Worm (Caenorhabditis elegans) whole organism, L4 larva: ENCODE data around the gene F01F1.11.

Experiments
- F10B5.3 ChIP-seq: sonication (generic microtip); optimal IDR thresholded peaks from 2 replicates; lab custom pipeline; 2016; ENCODE audit warnings: mild to moderate bottlenecking, missing genetic modification characterization, missing compliant biosample characterization
- F26F4.8 ChIP-seq: fragments of 200-800 bp; sonication (Bioruptor generic); conservative IDR thresholded peaks from 2 replicates; pipeline ENCODE4 v1.3.6; 2022; ENCODE audit warnings: missing genetic modification characterization, missing compliant biosample characterization
- F37D6.2 ChIP-seq: sonication (generic microtip); optimal IDR thresholded peaks from 2 replicates; lab custom pipeline; 2016; ENCODE audit warnings: mild to moderate bottlenecking, missing genetic modification characterization, missing compliant biosample characterization
- T26A8.4 ChIP-seq: fragments of 200-800 bp; sonication (Bioruptor generic); IDR thresholded peaks from 2 replicates; pipeline ENCODE4 v1.3.6; 2022; ENCODE audit warnings: missing genetic modification characterization, missing compliant biosample characterization
- Y105C5A.15 ChIP-seq: fragments of 200-800 bp; sonication (Bioruptor generic); IDR thresholded peaks from 2 replicates; pipeline ENCODE4 v1.3.6; 2022; ENCODE audit warnings: missing genetic modification characterization, missing compliant biosample characterization
- Y48G9A.11 ChIP-seq: fragments of 200-800 bp; sonication (Bioruptor generic); IDR thresholded peaks from 2 replicates; pipeline ENCODE4 v1.3.6; 2022; ENCODE audit warnings: missing genetic modification reagents, missing genetic modification characterization, missing compliant biosample characterization
- ceh-28 ChIP-seq: fragments of 150-350 bp; optimal IDR thresholded peaks from 2 replicates; lab custom pipeline; 2014; ENCODE audit warnings: missing biosample characterization, missing genetic modification reagents, missing genetic modification characterization
- ces-1 ChIP-seq: fragments of 150-350 bp; sonication (generic microtip); optimal IDR thresholded peaks from 4 replicates; lab custom pipeline; 2014; ENCODE audit warnings: missing biosample characterization, missing genetic modification reagents, missing genetic modification characterization
- cey-2 ChIP-seq: sonication (generic microtip); optimal IDR thresholded peaks from 3 replicates; lab custom pipeline; 2017; ENCODE audit warnings: missing genetic modification characterization, mild to moderate bottlenecking, missing compliant biosample characterization, antibody characterized with exemption, borderline replicate concordance; ENCODE audit not compliant: insufficient read depth
- ctbp-1 ChIP-seq: fragments of 200-800 bp; sonication (Bioruptor generic); IDR thresholded peaks from 2 replicates; pipeline ENCODE4 v1.3.6; 2022; ENCODE audit warnings: missing genetic modification reagents, missing genetic modification characterization, missing compliant biosample characterization
- daf-12 ChIP-seq: fragments of 150-350 bp; optimal IDR thresholded peaks from 2 replicates; lab custom pipeline; 2014; ENCODE audit warnings: missing biosample characterization, missing genetic modification reagents, missing genetic modification characterization
- daf-16 ChIP-seq, 3 experiments: sonication (generic microtip); optimal IDR thresholded peaks; 2 replicates each; lab custom pipeline; 2016 to 2017; ENCODE audit warnings: missing genetic modification characterization in 3 of 3, missing genetic modification reagents in 3 of 3, mild to moderate bottlenecking in 2 of 3, missing compliant biosample characterization in 2 of 3, missing biosample characterization in 1 of 3, moderate library complexity in 1 of 3
- dmd-6 ChIP-seq: fragments of 200-800 bp; sonication (Bioruptor generic); IDR thresholded peaks from 2 replicates; pipeline ENCODE4 v1.3.6; 2022; ENCODE audit warnings: missing genetic modification reagents, missing genetic modification characterization, missing compliant biosample characterization
- dmd-8 ChIP-seq: fragments of 200-800 bp; sonication (Bioruptor generic); IDR thresholded peaks from 2 replicates; pipeline ENCODE4 v1.3.6; 2022; ENCODE audit warnings: missing genetic modification characterization, missing compliant biosample characterization
- dmd-9 ChIP-seq: fragments of 200-800 bp; sonication (Bioruptor generic); IDR thresholded peaks from 2 replicates; pipeline ENCODE4 v1.3.6; 2022; ENCODE audit warnings: missing genetic modification reagents, missing genetic modification characterization, missing compliant biosample characterization
- dpl-1 ChIP-seq: fragments of 150-350 bp; optimal IDR thresholded peaks from 2 replicates; lab custom pipeline; 2014; ENCODE audit warnings: missing biosample characterization, missing genetic modification reagents, missing genetic modification characterization
- dve-1 ChIP-seq: sonication (generic microtip); optimal IDR thresholded peaks from 2 replicates; lab custom pipeline; 2017; ENCODE audit warnings: antibody characterized with exemption, mild to moderate bottlenecking, missing genetic modification characterization, missing compliant biosample characterization; ENCODE audit not compliant: insufficient read depth
- egl-27 ChIP-seq: sonication (generic microtip); optimal IDR thresholded peaks from 3 replicates; lab custom pipeline; 2017; ENCODE audit warnings: missing biosample characterization, missing genetic modification reagents, missing genetic modification characterization
- egl-43 ChIP-seq: fragments of 200-800 bp; sonication (Bioruptor generic); IDR thresholded peaks from 2 replicates; pipeline ENCODE4 v1.3.6; 2022; ENCODE audit warnings: missing genetic modification reagents, missing genetic modification characterization, missing compliant biosample characterization
- hlh-11 ChIP-seq: fragments of 200-800 bp; sonication (Bioruptor generic); optimal IDR thresholded peaks from 2 replicates; lab custom pipeline; 2018; ENCODE audit warnings: mild to moderate bottlenecking, missing genetic modification characterization, missing compliant biosample characterization
- hlh-30 ChIP-seq: sonication (generic microtip); optimal IDR thresholded peaks from 2 replicates; lab custom pipeline; 2017; ENCODE audit warnings: antibody characterized with exemption, mild to moderate bottlenecking, missing genetic modification characterization, missing compliant biosample characterization; ENCODE audit not compliant: insufficient read depth
- hmg-1.1 ChIP-seq: fragments of 200-800 bp; sonication (Bioruptor generic); IDR thresholded peaks from 2 replicates; pipeline ENCODE4 v1.3.6; 2022; ENCODE audit warnings: missing genetic modification reagents, missing genetic modification characterization, missing compliant biosample characterization
- lim-7 ChIP-seq: fragments of 200-800 bp; sonication (Bioruptor generic); IDR thresholded peaks from 2 replicates; pipeline ENCODE4 v1.3.6; 2022; ENCODE audit warnings: missing genetic modification characterization, missing compliant biosample characterization
- lin-1 ChIP-seq: fragments of 200-800 bp; sonication (Bioruptor generic); IDR thresholded peaks from 2 replicates; pipeline ENCODE4 v1.3.6; 2022; ENCODE audit warnings: missing genetic modification reagents, missing genetic modification characterization, missing compliant biosample characterization
- lin-38 ChIP-seq: fragments of 200-800 bp; sonication (Bioruptor generic); IDR thresholded peaks from 2 replicates; pipeline ENCODE4 v1.3.6; 2022; ENCODE audit warnings: missing genetic modification reagents, missing genetic modification characterization, missing compliant biosample characterization
- lsy-2 ChIP-seq, 2 experiments: fragments of 150-350 bp in 1 of 2; sonication (generic microtip) in 1 of 2; optimal IDR thresholded peaks; 2 replicates each; lab custom pipeline; 2014 to 2017; ENCODE audit warnings: missing biosample characterization in 2 of 2, missing genetic modification characterization in 2 of 2
- mep-1 ChIP-seq: fragments of 150-350 bp; sonication (generic microtip); optimal IDR thresholded peaks from 3 replicates; lab custom pipeline; 2014; ENCODE audit warnings: missing biosample characterization, missing genetic modification characterization
- mes-2 ChIP-seq: sonication (generic microtip); optimal IDR thresholded peaks from 2 replicates; lab custom pipeline; 2016; ENCODE audit warnings: missing genotype, mild to moderate bottlenecking, missing genetic modification characterization, missing compliant biosample characterization; ENCODE audit not compliant: poor library complexity, severe bottlenecking
- mxl-2 ChIP-seq: fragments of 200-800 bp; sonication (Bioruptor generic); conservative IDR thresholded peaks from 2 replicates; pipeline ENCODE4 v1.3.6; 2022; ENCODE audit warnings: missing genetic modification reagents, missing genetic modification characterization, missing compliant biosample characterization
- nhr-77 ChIP-seq: fragments of 150-350 bp; optimal IDR thresholded peaks from 2 replicates; lab custom pipeline; 2014; ENCODE audit warnings: missing biosample characterization, missing genetic modification characterization
- php-3 ChIP-seq: fragments of 200-800 bp; sonication (Bioruptor generic); IDR thresholded peaks from 2 replicates; pipeline ENCODE4 v1.3.6; 2022; ENCODE audit warnings: missing genetic modification reagents, missing genetic modification characterization, missing compliant biosample characterization
- saeg-2 ChIP-seq: fragments of 200-800 bp; sonication (Bioruptor generic); IDR thresholded peaks from 2 replicates; pipeline ENCODE4 v1.3.6; 2022; ENCODE audit warnings: missing genetic modification reagents, missing genetic modification characterization, missing compliant biosample characterization
- set-16 ChIP-seq: fragments of 200-800 bp; sonication (Bioruptor generic); IDR thresholded peaks from 2 replicates; pipeline ENCODE4 v1.3.6; 2022; ENCODE audit warnings: missing genetic modification reagents, missing genetic modification characterization, missing compliant biosample characterization
- snpc-1.2 ChIP-seq: fragments of 200-800 bp; sonication (Bioruptor generic); IDR thresholded peaks from 2 replicates; pipeline ENCODE4 v1.3.6; 2022; ENCODE audit warnings: missing genetic modification reagents, missing genetic modification characterization, missing compliant biosample characterization
- spr-1 ChIP-seq: sonication (generic microtip); optimal IDR thresholded peaks from 2 replicates; lab custom pipeline; 2016; ENCODE audit warnings: mild to moderate bottlenecking, missing genetic modification characterization, missing compliant biosample characterization
- zfp-2 ChIP-seq: sonication (generic microtip); optimal IDR thresholded peaks from 2 replicates; lab custom pipeline; 2016; ENCODE audit warnings: mild to moderate bottlenecking, missing genetic modification characterization, missing compliant biosample characterization

Gene F01F1.11

ce11 chrIII:5914717-5915116 lies 43.0 kb upstream of the F01F1.11 start (continued):
- no peak for TF ChIP-seq dmd-8 (GFP tag; lab: Robert Waterston, UW)
- 0 out of 2 replicates have a peak, but pooled peaks have one; percentile 20 for TF ChIP-seq php-3
- TF ChIP-seq ceh-28 = no peak
- no peak for TF ChIP-seq lim-7
- TF ChIP-seq T26A8.4 = no peak

ce11 chrIII:5908408-5908807 lies 36.7 kb upstream of the F01F1.11 start, which contains the start of gene C28H8.3:
C28H8.3 (plus strand) TSS chrIII:5908700.
- TF ChIP-seq daf-16 (GFP tag; optimal IDR thresholded peaks at IDR 0.05; lab: Kevin White, UChicago) (peak in 1 of 2 experiments; percentile 3), daf-16 (tag; optimal IDR thresholded peaks at IDR 0.05; lab: Kevin White, UChicago) (peak; percentile 3), Y105C5A.15 (no peak), lin-38 (GFP tag; lab: Robert Waterston, UW) (peak; percentile 53)

ce11 chrIII:5906749-5907148 lies 35.1 kb upstream of the F01F1.11 start, which contains the start of gene erd-2.2:
erd-2.2 (plus strand) TSS chrIII:5907049.
- TF ChIP-seq daf-16 (GFP tag; optimal IDR thresholded peaks at IDR 0.05; lab: Kevin White, UChicago) (no peak), daf-16 (tag; optimal IDR thresholded peaks at IDR 0.05; lab: Kevin White, UChicago) (peak; percentile 62), dmd-9 (GFP tag; lab: Robert Waterston, UW) (no peak), mep-1 (tag; lab: Kevin White, UChicago) (no peak)

- TF ChIP-seq dve-1 (tag; lab: Kevin White, UChicago) = peak; percentile 30
- TF ChIP-seq dmd-6 (GFP tag; lab: Robert Waterston, UW) = 0 out of 2 replicates have a peak, but pooled peaks have one; percentile 7
- TF ChIP-seq lsy-2 (tag; optimal IDR thresholded peaks at IDR 0.05; lab: Kevin White, UChicago) = peak in 1 of 2 experiments; percentile 43
- TF ChIP-seq hmg-1.1 (GFP tag; lab: Robert Waterston, UW) = peak; percentile 39; the same call in 1 of the 2 replicates
- peak; percentile 12 for TF ChIP-seq hlh-11 (tag; lab: Kevin White, UChicago)
- TF ChIP-seq hlh-30 = peak; percentile 16
- TF ChIP-seq dpl-1 = no peak
- no peak for TF ChIP-seq Y48G9A.11 (GFP tag; lab: Robert Waterston, UW)
- no peak for TF ChIP-seq zfp-2 (tag; lab: Kevin White, UChicago)
- TF ChIP-seq mxl-2 (GFP tag; lab: Robert Waterston, UW) = no peak
- no peak for TF ChIP-seq egl-27 (tag; lab: Kevin White, UChicago)
- TF ChIP-seq F37D6.2 (tag; lab: Kevin White, UChicago) = no peak
- TF ChIP-seq F26F4.8 = no peak
- TF ChIP-seq lin-38 (GFP tag; lab: Robert Waterston, UW) = no peak
- TF ChIP-seq mep-1 (tag; lab: Kevin White, UChicago) = peak; percentile 12
- no peak for TF ChIP-seq spr-1
- TF ChIP-seq mes-2 (tag; lab: Kevin White, UChicago) = peak; percentile 64
- no peak for TF ChIP-seq daf-12
- no peak for TF ChIP-seq F10B5.3 (tag; lab: Kevin White, UChicago)
Measured at ce11 chrIII:5906059-5906458, 34.4 kb upstream of the F01F1.11 start, which contains the start of gene dpff-1. dpff-1 (minus strand) TSS chrIII:5906346.

ce11 chrIII:5902558-5902957 lies 30.9 kb upstream of the F01F1.11 start:
- TF ChIP-seq ces-1 (GFP tag; lab: Kevin White, UChicago) = no peak
- TF ChIP-seq snpc-1.2 = no peak
- no peak for TF ChIP-seq set-16 (GFP tag; lab: Robert Waterston, UW)
- TF ChIP-seq lin-1 (GFP tag; lab: Robert Waterston, UW) = no peak
- TF ChIP-seq dmd-8 (GFP tag; lab: Robert Waterston, UW) = no peak
- TF ChIP-seq hlh-11 (tag; lab: Kevin White, UChicago) = no peak
- no peak for TF ChIP-seq egl-43
- TF ChIP-seq nhr-77 (tag; lab: Kevin White, UChicago) = no peak
- no peak for TF ChIP-seq cey-2 (tag; lab: Kevin White, UChicago)
- no peak for TF ChIP-seq lim-7
- no peak for TF ChIP-seq ctbp-1 (GFP tag; lab: Robert Waterston, UW)
- TF ChIP-seq saeg-2 (GFP tag; lab: Robert Waterston, UW) = no peak
- no peak for TF ChIP-seq mes-2 (tag; lab: Kevin White, UChicago)
